1 fruit fly cellular context compared by ENCODE assay signal in the genomic region with DNA sequence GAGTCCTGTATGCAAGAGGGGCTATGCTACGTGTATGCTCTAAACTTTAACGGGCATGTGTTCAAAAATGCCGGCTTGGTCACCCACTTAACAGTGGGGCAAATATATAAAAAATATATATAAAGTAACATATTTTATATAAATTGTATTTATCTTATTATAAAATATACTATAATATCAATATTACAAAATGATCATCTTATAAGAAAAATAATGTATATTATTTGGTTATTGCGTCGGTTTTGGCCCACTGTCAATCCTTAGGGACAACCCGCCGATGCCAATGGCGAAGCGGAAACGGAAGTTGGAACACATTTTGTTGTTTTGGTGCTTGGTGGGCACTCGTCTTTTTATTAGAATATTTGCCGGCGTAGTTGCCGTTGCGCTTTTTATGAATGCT.
TF ChIP-seq lines count a peak whose summit lies in the region.

No protein-coding gene starts in this region.

TF ChIP-seq in whole organism, embryonic, 481 proteins besides CTCF, POLR2A, EP300 and RAD21 (continued from another document):
- TF ChIP-seq CG14965 (GFP tag; optimal IDR thresholded peaks at IDR 0.05; lab: Kevin White, UChicago; ENCODE audit: borderline replicate concordance), result no peak
- TF ChIP-seq slou (GFP tag; optimal IDR thresholded peaks at IDR 0.05; lab: Kevin White, UChicago), result no peak
- no peak for TF ChIP-seq CG1647 (GFP tag; optimal IDR thresholded peaks at IDR 0.05; lab: Kevin White, UChicago)
- TF ChIP-seq CG6854 (GFP tag; optimal IDR thresholded peaks at IDR 0.05; lab: Kevin White, UChicago), result no peak
- peak; percentile 24 for TF ChIP-seq CG9437 (GFP tag; optimal IDR thresholded peaks at IDR 0.05; lab: Kevin White, UChicago)
- TF ChIP-seq lilli (GFP tag; optimal IDR thresholded peaks at IDR 0.05; lab: Kevin White, UChicago), result no peak
- no peak for TF ChIP-seq pum (GFP tag; optimal IDR thresholded peaks at IDR 0.05; lab: Kevin White, UChicago)
- peak; percentile 37 for TF ChIP-seq CG10147 (GFP tag; optimal IDR thresholded peaks at IDR 0.05; lab: Kevin White, UChicago)
- TF ChIP-seq chif (GFP tag; optimal IDR thresholded peaks at IDR 0.05; lab: Kevin White, UChicago), result no peak
- no peak for TF ChIP-seq ems (GFP tag; optimal IDR thresholded peaks at IDR 0.05; lab: Kevin White, UChicago)
- peak; percentile 69 for TF ChIP-seq CG18599 (GFP tag; optimal IDR thresholded peaks at IDR 0.05; lab: Kevin White, UChicago)
- TF ChIP-seq gcm (GFP tag; optimal IDR thresholded peaks at IDR 0.05; lab: Kevin White, UChicago), result peak; percentile 36
- no peak for TF ChIP-seq hkb (optimal IDR thresholded peaks at IDR 0.05; lab: Kevin White, UChicago)
- 0 out of 2 replicates have a peak, but pooled peaks have one; percentile 20 for TF ChIP-seq hkb (GFP tag; IDR thresholded peaks at IDR 0.05; lab: Robert Waterston, UW)
- no peak for TF ChIP-seq Hmx (GFP tag; optimal IDR thresholded peaks at IDR 0.05; lab: Kevin White, UChicago)
- TF ChIP-seq CG2202 (tag; optimal IDR thresholded peaks at IDR 0.05; lab: Kevin White, UChicago), result no peak
- no peak for TF ChIP-seq mam (GFP tag; optimal IDR thresholded peaks at IDR 0.05; lab: Kevin White, UChicago)
- TF ChIP-seq ranshi (GFP tag; IDR thresholded peaks at IDR 0.05; lab: Robert Waterston, UW), result peak; percentile 45; the same call in 1 of the 2 replicates
- no peak for TF ChIP-seq HLH4C (GFP tag; IDR thresholded peaks at IDR 0.05; lab: Robert Waterston, UW; ENCODE audit: partially characterized antibody)
- no peak for TF ChIP-seq tna (GFP tag; IDR thresholded peaks at IDR 0.05; lab: Robert Waterston, UW; ENCODE audit: partially characterized antibody)
- no peak for TF ChIP-seq p53 (GFP tag; optimal IDR thresholded peaks at IDR 0.05; lab: Kevin White, UChicago)
- TF ChIP-seq CG17802 (tag; optimal IDR thresholded peaks at IDR 0.05; lab: Kevin White, UChicago), result no peak
- TF ChIP-seq CG2199 (GFP tag; IDR thresholded peaks at IDR 0.05; lab: Robert Waterston, UW), result no peak
- TF ChIP-seq CG16779 (GFP tag; IDR thresholded peaks at IDR 0.05; lab: Robert Waterston, UW), result no peak
- TF ChIP-seq fd3F (GFP tag; optimal IDR thresholded peaks at IDR 0.05; lab: Kevin White, UChicago), result no peak
- TF ChIP-seq HLH3B (GFP tag; IDR thresholded peaks at IDR 0.05; lab: Robert Waterston, UW), result 0 out of 2 replicates have a peak, but pooled peaks have one; percentile 35
- TF ChIP-seq Poxn (GFP tag; IDR thresholded peaks at IDR 0.05; lab: Robert Waterston, UW), result no peak
- no peak for TF ChIP-seq CG9609 (GFP tag; optimal IDR thresholded peaks at IDR 0.05; lab: Kevin White, UChicago)
- TF ChIP-seq Bgb (GFP tag; IDR thresholded peaks at IDR 0.05; lab: Robert Waterston, UW; ENCODE audit: partially characterized antibody), result no peak
- no peak for TF ChIP-seq h (optimal IDR thresholded peaks at IDR 0.05; lab: Kevin White, UChicago)
- TF ChIP-seq jing (GFP tag; optimal IDR thresholded peaks at IDR 0.05; lab: Kevin White, UChicago), result no peak
- no peak for TF ChIP-seq stwl (tag; optimal IDR thresholded peaks at IDR 0.05; lab: Kevin White, UChicago)
- TF ChIP-seq CG6254 (GFP tag; optimal IDR thresholded peaks at IDR 0.05; lab: Kevin White, UChicago), result peak; percentile 38
- no peak for TF ChIP-seq vfl (GFP tag; optimal IDR thresholded peaks at IDR 0.05; lab: Kevin White, UChicago)
- TF ChIP-seq Vsx1 (GFP tag; optimal IDR thresholded peaks at IDR 0.05; lab: Kevin White, UChicago), result no peak
- TF ChIP-seq CG12104 (GFP tag; optimal IDR thresholded peaks at IDR 0.05; lab: Kevin White, UChicago), result no peak
- TF ChIP-seq CG7928 (GFP tag; optimal IDR thresholded peaks at IDR 0.05; lab: Kevin White, UChicago), result no peak
- TF ChIP-seq D19B (GFP tag; optimal IDR thresholded peaks at IDR 0.05; lab: Kevin White, UChicago), result no peak
- no peak for TF ChIP-seq hth (optimal IDR thresholded peaks at IDR 0.05; lab: Kevin White, UChicago)
- TF ChIP-seq dan (GFP tag; IDR thresholded peaks at IDR 0.05; lab: Robert Waterston, UW), result no peak
- TF ChIP-seq Antp (GFP tag; optimal IDR thresholded peaks at IDR 0.05; lab: Kevin White, UChicago), result no peak
- TF ChIP-seq CG10979 (tag; optimal IDR thresholded peaks at IDR 0.05; lab: Kevin White, UChicago), result peak; percentile 56
- no peak for TF ChIP-seq HLH54F (GFP tag; optimal IDR thresholded peaks at IDR 0.05; lab: Kevin White, UChicago)
- TF ChIP-seq run (tag; optimal IDR thresholded peaks at IDR 0.05; lab: Kevin White, UChicago), result peak; percentile 10
- TF ChIP-seq CG1024 (GFP tag; IDR thresholded peaks at IDR 0.05; lab: Robert Waterston, UW), result no peak
- TF ChIP-seq CG31441 (GFP tag; IDR thresholded peaks at IDR 0.05; lab: Robert Waterston, UW), result peak; percentile 62
- no peak for TF ChIP-seq CG6791 (GFP tag; IDR thresholded peaks at IDR 0.05; lab: Robert Waterston, UW; ENCODE audit: partially characterized antibody)
- TF ChIP-seq CG10366 (GFP tag; IDR thresholded peaks at IDR 0.05; lab: Robert Waterston, UW), result no peak
- no peak for TF ChIP-seq CG42726 (GFP tag; IDR thresholded peaks at IDR 0.05; lab: Robert Waterston, UW; ENCODE audit: partially characterized antibody)
- no peak for TF ChIP-seq CG2116 (GFP tag; optimal IDR thresholded peaks at IDR 0.05; lab: Kevin White, UChicago)
- TF ChIP-seq hb (GFP tag; IDR thresholded peaks at IDR 0.05; lab: Robert Waterston, UW; ENCODE audit: partially characterized antibody), result no peak
- no peak for TF ChIP-seq dysf (GFP tag; IDR thresholded peaks at IDR 0.05; lab: Robert Waterston, UW)
- no peak for TF ChIP-seq nerfin-2 (GFP tag; IDR thresholded peaks at IDR 0.05; lab: Robert Waterston, UW; ENCODE audit: partially characterized antibody)
- TF ChIP-seq Usf (GFP tag; optimal IDR thresholded peaks at IDR 0.05; lab: Kevin White, UChicago), result no peak
- no peak for TF ChIP-seq Dp (GFP tag; optimal IDR thresholded peaks at IDR 0.05; lab: Kevin White, UChicago)
- TF ChIP-seq CG4854 (GFP tag; optimal IDR thresholded peaks at IDR 0.05; lab: Kevin White, UChicago), result no peak
- no peak for TF ChIP-seq CG8478 (optimal IDR thresholded peaks at IDR 0.05; lab: Kevin White, UChicago)
- peak; percentile 13 for TF ChIP-seq scrt (GFP tag; optimal IDR thresholded peaks at IDR 0.05; lab: Kevin White, UChicago)
- TF ChIP-seq phol (tag; optimal IDR thresholded peaks at IDR 0.05; lab: Kevin White, UChicago), result peak; percentile 47
- no peak for TF ChIP-seq CG9817 (tag; optimal IDR thresholded peaks at IDR 0.05; lab: Kevin White, UChicago)
- no peak for TF ChIP-seq Pdp1 (GFP tag; optimal IDR thresholded peaks at IDR 0.05; lab: Kevin White, UChicago)
- no peak for TF ChIP-seq croc (GFP tag; conservative IDR thresholded peaks at IDR 0.05; lab: Robert Waterston, UW)
- no peak for TF ChIP-seq CG3163 (GFP tag; optimal IDR thresholded peaks at IDR 0.05; lab: Kevin White, UChicago)
- no peak for TF ChIP-seq CG3838 (GFP tag; optimal IDR thresholded peaks at IDR 0.05; lab: Kevin White, UChicago)
- no peak for TF ChIP-seq CG9215 (GFP tag; IDR thresholded peaks at IDR 0.05; lab: Robert Waterston, UW)
- TF ChIP-seq Dbx (GFP tag; IDR thresholded peaks at IDR 0.05; lab: Robert Waterston, UW), result 0 out of 3 replicates have a peak, but pooled peaks have one; percentile 25
- no peak for TF ChIP-seq Lhr (GFP tag; optimal IDR thresholded peaks at IDR 0.05; lab: Kevin White, UChicago)
- TF ChIP-seq maf-S (GFP tag; optimal IDR thresholded peaks at IDR 0.05; lab: Kevin White, UChicago), result no peak
- no peak for TF ChIP-seq CG8359 (GFP tag; optimal IDR thresholded peaks at IDR 0.05; lab: Kevin White, UChicago; ENCODE audit: borderline replicate concordance)
- TF ChIP-seq Fer2 (tag; optimal IDR thresholded peaks at IDR 0.05; lab: Kevin White, UChicago), result no peak
- peak; percentile 10 for TF ChIP-seq Asciz (GFP tag; optimal IDR thresholded peaks at IDR 0.05; lab: Kevin White, UChicago)
- peak; percentile 29 for TF ChIP-seq Hr3 (GFP tag; optimal IDR thresholded peaks at IDR 0.05; lab: Kevin White, UChicago)
- TF ChIP-seq Jarid2 (GFP tag; optimal IDR thresholded peaks at IDR 0.05; lab: Kevin White, UChicago), result no peak
- peak; percentile 48 for TF ChIP-seq Sox102F (GFP tag; optimal IDR thresholded peaks at IDR 0.05; lab: Kevin White, UChicago)
- TF ChIP-seq CG11398 (GFP tag; optimal IDR thresholded peaks at IDR 0.05; lab: Kevin White, UChicago), result no peak
- TF ChIP-seq CG6689 (GFP tag; IDR thresholded peaks at IDR 0.05; lab: Robert Waterston, UW), result peak; percentile 51
- no peak for TF ChIP-seq sc (optimal IDR thresholded peaks at IDR 0.05; lab: Kevin White, UChicago)
- TF ChIP-seq sc (GFP tag; optimal IDR thresholded peaks at IDR 0.05; lab: Kevin White, UChicago), result peak; percentile 5
- TF ChIP-seq Gug (GFP tag; IDR thresholded peaks at IDR 0.05; lab: Robert Waterston, UW), result no peak
- TF ChIP-seq Camta (GFP tag; optimal IDR thresholded peaks at IDR 0.05; lab: Kevin White, UChicago), result no peak
- TF ChIP-seq tin (GFP tag; optimal IDR thresholded peaks at IDR 0.05; lab: Kevin White, UChicago), result peak; percentile 4
- no peak for TF ChIP-seq CG7372 (GFP tag; IDR thresholded peaks at IDR 0.05; lab: Robert Waterston, UW)
- no peak for TF ChIP-seq Atf6 (GFP tag; IDR thresholded peaks at IDR 0.05; lab: Robert Waterston, UW)
- TF ChIP-seq CG8388 (GFP tag; optimal IDR thresholded peaks at IDR 0.05; lab: Kevin White, UChicago), result peak; percentile 30
- TF ChIP-seq dmrt11E (tag; optimal IDR thresholded peaks at IDR 0.05; lab: Kevin White, UChicago), result peak; percentile 55
- no peak for TF ChIP-seq dimm (GFP tag; IDR thresholded peaks at IDR 0.05; lab: Robert Waterston, UW)
- TF ChIP-seq da (GFP tag; optimal IDR thresholded peaks at IDR 0.05; lab: Kevin White, UChicago), result no peak
- no peak for TF ChIP-seq ftz-f1 (GFP tag; optimal IDR thresholded peaks at IDR 0.05; lab: Kevin White, UChicago)
- peak; percentile 38 for TF ChIP-seq Sox100B (GFP tag; optimal IDR thresholded peaks at IDR 0.05; lab: Kevin White, UChicago)
- TF ChIP-seq Xbp1 (GFP tag; optimal IDR thresholded peaks at IDR 0.05; lab: Kevin White, UChicago), result peak; percentile 17
- peak; percentile 24 for TF ChIP-seq CG13775 (GFP tag; optimal IDR thresholded peaks at IDR 0.05; lab: Kevin White, UChicago)
- TF ChIP-seq CG8924 (tag; optimal IDR thresholded peaks at IDR 0.05; lab: Kevin White, UChicago), result peak; percentile 51
- no peak for TF ChIP-seq CG13894 (tag; optimal IDR thresholded peaks at IDR 0.05; lab: Kevin White, UChicago)
- TF ChIP-seq Trl (optimal IDR thresholded peaks at IDR 0.05; lab: Kevin White, UChicago), result no peak
- no peak for TF ChIP-seq Trl (GFP tag; optimal IDR thresholded peaks at IDR 0.05; lab: Kevin White, UChicago)
- TF ChIP-seq jigr1 (GFP tag; IDR thresholded peaks at IDR 0.05; lab: Robert Waterston, UW), result no peak
- no peak for TF ChIP-seq CG4404 (GFP tag; IDR thresholded peaks at IDR 0.05; lab: Robert Waterston, UW)
- no peak for TF ChIP-seq CG10565 (GFP tag; optimal IDR thresholded peaks at IDR 0.05; lab: Kevin White, UChicago)
- TF ChIP-seq CG10267 (tag; optimal IDR thresholded peaks at IDR 0.05; lab: Kevin White, UChicago), result peak; percentile 49
- TF ChIP-seq sens (GFP tag; lab: Kevin White, UChicago), result peak; percentile 72
- no peak for TF ChIP-seq C15 (GFP tag; IDR thresholded peaks at IDR 0.05; lab: Robert Waterston, UW)
- TF ChIP-seq CG15514 (GFP tag; optimal IDR thresholded peaks at IDR 0.05; lab: Kevin White, UChicago), result peak; percentile 29
- peak in 1 of 2 experiments; percentile 52 for TF ChIP-seq bsh (GFP tag; optimal IDR thresholded peaks at IDR 0.05; lab: Kevin White, UChicago)
- no peak for TF ChIP-seq otp (GFP tag; IDR thresholded peaks at IDR 0.05; lab: Robert Waterston, UW)
- TF ChIP-seq CG6175 (GFP tag; IDR thresholded peaks at IDR 0.05; lab: Robert Waterston, UW), result no peak
- no peak for TF ChIP-seq al (GFP tag; IDR thresholded peaks at IDR 0.05; lab: Robert Waterston, UW)
- no peak for TF ChIP-seq CG10274 (GFP tag; optimal IDR thresholded peaks at IDR 0.05; lab: Kevin White, UChicago)
- TF ChIP-seq Deaf1 (tag; optimal IDR thresholded peaks at IDR 0.05; lab: Kevin White, UChicago), result peak; percentile 17
- TF ChIP-seq prd (optimal IDR thresholded peaks at IDR 0.05; lab: Kevin White, UChicago), result no peak
- TF ChIP-seq prd (GFP tag; IDR thresholded peaks at IDR 0.05; lab: Robert Waterston, UW), result peak; percentile 67; the same call in 2 of the 3 replicates
- TF ChIP-seq E2f1 (GFP tag; IDR thresholded peaks at IDR 0.05; lab: Robert Waterston, UW), result no peak
- no peak for TF ChIP-seq CG15479 (GFP tag; optimal IDR thresholded peaks at IDR 0.05; lab: Kevin White, UChicago)
- TF ChIP-seq Ravus (GFP tag; IDR thresholded peaks at IDR 0.05; lab: Robert Waterston, UW), result no peak
- no peak for TF ChIP-seq disco-r (GFP tag; optimal IDR thresholded peaks at IDR 0.05; lab: Kevin White, UChicago)
- TF ChIP-seq gsb-n (tag; optimal IDR thresholded peaks at IDR 0.05; lab: Kevin White, UChicago), result peak; percentile 24
- no peak for TF ChIP-seq sqz (GFP tag; optimal IDR thresholded peaks at IDR 0.05; lab: Kevin White, UChicago)
- no peak for TF ChIP-seq wek (GFP tag; optimal IDR thresholded peaks at IDR 0.05; lab: Kevin White, UChicago)
- no peak for TF ChIP-seq CG32772 (GFP tag; IDR thresholded peaks at IDR 0.05; lab: Robert Waterston, UW)
- no peak for TF ChIP-seq D (optimal IDR thresholded peaks at IDR 0.05; lab: Kevin White, UChicago)
- TF ChIP-seq D (GFP tag; optimal IDR thresholded peaks at IDR 0.05; lab: Kevin White, UChicago), result peak; percentile 30
- no peak for TF ChIP-seq NC2α (GFP tag; optimal IDR thresholded peaks at IDR 0.05; lab: Kevin White, UChicago)
- 0 out of 2 replicates have a peak, but pooled peaks have one; percentile 7 for TF ChIP-seq Ada2b (GFP tag; IDR thresholded peaks at IDR 0.05; lab: Robert Waterston, UW)
- TF ChIP-seq CG1832 (GFP tag; optimal IDR thresholded peaks at IDR 0.05; lab: Kevin White, UChicago), result no peak
- no peak for TF ChIP-seq CG15073 (GFP tag; optimal IDR thresholded peaks at IDR 0.05; lab: Kevin White, UChicago)
- TF ChIP-seq CG12236 (GFP tag; optimal IDR thresholded peaks at IDR 0.05; lab: Kevin White, UChicago), result no peak
- peak; percentile 26 for TF ChIP-seq Spps (tag; optimal IDR thresholded peaks at IDR 0.05; lab: Kevin White, UChicago)
TF ChIP-seq in whole organism, embryonic: peak in this region for 111.
